Worm (Caenorhabditis elegans) whole organism, L1 larva: ENCODE data around the gene nhr-108.

Experiments
- nhr-90 ChIP-seq: sonication (generic microtip); optimal IDR thresholded peaks from 2 replicates; lab custom pipeline; 2016; ENCODE audit warnings: mild to moderate bottlenecking, missing genetic modification characterization, missing compliant biosample characterization; ENCODE audit not compliant: poor library complexity
- unc-62 ChIP-seq: fragments of 150-350 bp; optimal IDR thresholded peaks from 2 replicates; lab custom pipeline; 2014; ENCODE audit warnings: missing biosample characterization, missing genetic modification reagents, missing genetic modification characterization

- no peak for TF ChIP-seq unc-62
- no peak for TF ChIP-seq nhr-90 (tag; lab: Kevin White, UChicago)
Observed at ce11 chrV:15940254-15940653, 16.0 kb upstream of the nhr-108 start, which contains the start of gene srw-55.
